Worm (Caenorhabditis elegans) whole organism, L4/young adult: ENCODE measurements around the gene EGAP5.1.

Source experiments
- W03F9.2 ChIP-seq: fragments of 150-350 bp; optimal IDR thresholded peaks from 2 replicates; lab custom pipeline; 2014; ENCODE audit warnings: missing biosample characterization, missing genetic modification characterization
- him-1 ChIP-seq: sonication (generic microtip); optimal IDR thresholded peaks from 2 replicates; lab custom pipeline; 2016; ENCODE audit warnings: missing genotype, missing genetic modification reagents, missing genetic modification characterization, missing compliant biosample characterization

- no peak for TF ChIP-seq W03F9.2 (tag; lab: Kevin White, UChicago)
- TF ChIP-seq him-1 (tag; lab: Kevin White, UChicago) = no peak
Observed at ce11 chrX:5208831-5209230, 46.0 kb downstream of the EGAP5.1 start.
